Fruit fly (Drosophila melanogaster): ENCODE results near the gene Kah.

dm6 chr3L:586582-587213, 2.4 kb downstream of the Kah start:
- TF ChIP-seq usp (GFP tag; optimal IDR thresholded peaks at IDR 0.05), result no peak
- TF ChIP-seq OdsH (GFP tag; optimal IDR thresholded peaks at IDR 0.05), result no peak
- no peak for TF ChIP-seq GATAd (GFP tag; optimal IDR thresholded peaks at IDR 0.05)
- TF ChIP-seq br (GFP tag; optimal IDR thresholded peaks at IDR 0.05), result no peak
